Worm (Caenorhabditis elegans) whole organism, late embryonic: ENCODE results near the gene sdc-1.

Experiments
- F13H6.1 ChIP-seq: sonication (generic microtip); optimal IDR thresholded peaks from 2 replicates; lab custom pipeline; 2016; ENCODE audit warnings: missing genetic modification characterization, missing compliant biosample characterization
- ceh-18 ChIP-seq: sonication (generic microtip); optimal IDR thresholded peaks from 2 replicates; lab custom pipeline; 2016; ENCODE audit warnings: missing genetic modification characterization, missing compliant biosample characterization
- ceh-31 ChIP-seq: sonication (generic microtip); optimal IDR thresholded peaks from 2 replicates; lab custom pipeline; 2016; ENCODE audit warnings: missing genetic modification characterization, missing compliant biosample characterization
- che-1 ChIP-seq: sonication (generic microtip); optimal IDR thresholded peaks from 2 replicates; lab custom pipeline; 2016; ENCODE audit warnings: mild to moderate bottlenecking, missing genetic modification characterization, missing compliant biosample characterization
- hlh-8 ChIP-seq: sonication (generic microtip); optimal IDR thresholded peaks from 2 replicates; lab custom pipeline; 2016; ENCODE audit warnings: missing genotype, missing genetic modification characterization, missing compliant biosample characterization
- nfya-1 ChIP-seq: sonication (generic microtip); optimal IDR thresholded peaks from 2 replicates; lab custom pipeline; 2017; ENCODE audit warnings: missing genetic modification characterization, mild to moderate bottlenecking, missing compliant biosample characterization, antibody characterized with exemption, moderate library complexity
- sdc-2 ChIP-seq: sonication (generic microtip); optimal IDR thresholded peaks from 2 replicates; lab custom pipeline; 2016; ENCODE audit warnings: missing genotype, missing genetic modification characterization, missing compliant biosample characterization
- sox-2 ChIP-seq: fragments of 200-800 bp; sonication (Bioruptor generic); IDR thresholded peaks from 2 replicates; pipeline ENCODE4 v1.3.6; 2022; ENCODE audit warnings: missing genetic modification reagents, missing genetic modification characterization, missing compliant biosample characterization
- tbx-2 ChIP-seq: sonication (generic microtip); optimal IDR thresholded peaks from 2 replicates; lab custom pipeline; 2016; ENCODE audit warnings: missing genetic modification characterization, missing compliant biosample characterization
- tbx-7 ChIP-seq: sonication (generic microtip); optimal IDR thresholded peaks from 2 replicates; lab custom pipeline; 2016; ENCODE audit warnings: missing genotype, missing genetic modification characterization, missing compliant biosample characterization
- unc-42 ChIP-seq: sonication (generic microtip); optimal IDR thresholded peaks from 2 replicates; lab custom pipeline; 2016; ENCODE audit warnings: missing genotype, missing genetic modification characterization, missing compliant biosample characterization
- unc-55 ChIP-seq: sonication (generic microtip); optimal IDR thresholded peaks from 2 replicates; lab custom pipeline; 2017; ENCODE audit warnings: missing biosample characterization, missing genetic modification reagents, missing genetic modification characterization

Gene sdc-1

ce11 chrX:16331932-16332485 lies 56.4 kb downstream of the sdc-1 start, which contains the start of gene taf-3:
Gene taf-3, plus strand, starts transcription at chrX:16332435.
- TF ChIP-seq unc-42 (tag; lab: Kevin White, UChicago) (peak; percentile 36), nfya-1 (tag; lab: Kevin White, UChicago) (peak; percentile 17), che-1 (no peak), unc-55 (GFP tag; lab: Kevin White, UChicago) (peak; percentile 59), sox-2 (no peak), tbx-2 (tag; lab: Kevin White, UChicago) (peak; percentile 48), F13H6.1 (tag; lab: Kevin White, UChicago) (peak; percentile 21), ceh-31 (tag; lab: Kevin White, UChicago) (peak; percentile 22), sdc-2 (tag; lab: Kevin White, UChicago) (peak; percentile 59), tbx-7 (no peak), hlh-8 (tag; lab: Kevin White, UChicago) (peak; percentile 20), ceh-18 (peak; percentile 5)
- TF ChIP-seq, all 69 proteins: peak for 9
